Fruit fly (Drosophila melanogaster): Measurements from ENCODE around the gene Spase25.

DNA sequence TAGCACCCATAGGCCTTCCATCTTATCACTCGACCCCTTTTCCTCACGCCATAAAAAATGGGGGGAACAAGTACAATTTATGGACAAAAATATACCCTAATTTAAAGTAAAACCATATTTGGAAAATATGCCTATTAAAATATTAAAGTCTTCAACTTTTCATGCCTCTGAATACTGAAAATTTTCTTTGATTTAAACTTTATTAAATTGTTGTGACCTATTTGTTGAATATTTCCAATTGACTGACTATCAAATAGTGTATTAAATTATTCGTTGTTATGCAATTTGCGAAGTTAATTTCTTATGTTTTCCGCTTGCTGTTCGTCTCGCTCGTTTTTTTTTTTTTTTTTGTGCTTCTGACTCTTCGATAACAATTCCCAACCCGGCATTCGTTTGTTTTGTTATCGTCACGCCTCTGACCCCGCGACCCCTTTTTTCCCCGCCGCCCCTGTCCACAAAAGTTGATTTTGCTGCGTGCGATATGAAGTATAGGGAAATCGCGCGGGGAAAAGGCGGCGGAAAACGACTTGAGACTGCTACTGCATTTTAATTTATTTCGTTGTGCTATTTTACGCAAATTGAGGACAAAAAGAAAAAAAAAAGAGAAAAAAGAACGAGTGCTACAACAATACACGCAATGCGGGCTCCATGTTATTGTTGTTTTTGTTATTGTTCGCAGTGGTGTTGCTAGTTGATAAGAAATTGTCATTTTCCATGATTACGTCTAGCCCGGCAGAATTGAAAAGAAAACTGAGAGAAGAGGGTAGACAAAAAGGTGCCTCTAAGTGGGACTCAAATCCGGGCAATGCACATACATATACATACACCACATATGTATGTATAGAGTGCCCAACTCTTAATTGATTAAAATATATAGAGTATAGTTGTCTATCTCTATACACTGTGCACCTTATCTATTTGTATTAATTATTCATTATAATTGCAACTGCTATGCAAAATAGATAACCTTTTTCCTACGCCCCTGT, 36.8 kb downstream of the Spase25 start:
- TF ChIP-seq CTCF (optimal IDR thresholded peaks at IDR 0.05) (no peak), CG8478 (optimal IDR thresholded peaks at IDR 0.05) (no peak)
